Worm (Caenorhabditis elegans) whole organism, L2 larva: ENCODE measurements around the gene C12D12.1.

Source experiments
- dmd-4 ChIP-seq: sonication (generic microtip); optimal IDR thresholded peaks from 2 replicates; lab custom pipeline; 2017; ENCODE audit warnings: missing biosample characterization, missing genetic modification characterization
- egl-27 ChIP-seq: sonication (generic microtip); optimal IDR thresholded peaks from 3 replicates; lab custom pipeline; 2017; ENCODE audit warnings: missing biosample characterization, missing genetic modification reagents, missing genetic modification characterization
- elt-3 ChIP-seq: sonication (generic microtip); optimal IDR thresholded peaks from 2 replicates; lab custom pipeline; 2017; ENCODE audit warnings: missing biosample characterization, missing genetic modification characterization
- nhr-23 ChIP-seq: fragments of 150-350 bp; optimal IDR thresholded peaks from 2 replicates; lab custom pipeline; 2014; ENCODE audit warnings: missing biosample characterization, missing genetic modification reagents, missing genetic modification characterization
- skn-1 ChIP-seq: sonication (generic microtip); optimal IDR thresholded peaks from 2 replicates; lab custom pipeline; 2017; ENCODE audit warnings: missing biosample characterization, missing genetic modification characterization
- snpc-4 ChIP-seq: fragments of 150-350 bp; optimal IDR thresholded peaks from 2 replicates; lab custom pipeline; 2014; ENCODE audit warnings: missing biosample characterization, missing genetic modification characterization
- unc-39 ChIP-seq: fragments of 150-350 bp; optimal IDR thresholded peaks from 2 replicates; lab custom pipeline; 2014; ENCODE audit warnings: missing biosample characterization, missing genetic modification characterization
- zag-1 ChIP-seq: fragments of 150-350 bp; optimal IDR thresholded peaks from 2 replicates; lab custom pipeline; 2014; ENCODE audit warnings: missing biosample characterization, missing genetic modification characterization

- TF ChIP-seq skn-1 (tag; lab: Kevin White, UChicago) (no peak), zag-1 (no peak), elt-3 (tag; lab: Kevin White, UChicago) (no peak), snpc-4 (no peak), unc-39 (tag; lab: Kevin White, UChicago) (no peak), nhr-23 (tag; lab: Kevin White, UChicago) (no peak), dmd-4 (no peak), egl-27 (tag; lab: Kevin White, UChicago) (no peak)
Observed at ce11 chrX:3498953-3499352, at the start of gene C12D12.1.
